Worm (Caenorhabditis elegans) whole organism, late embryonic: ENCODE results near the gene B0496.6.

Experiments used
- ama-1 ChIP-seq: fragments of 150-350 bp; optimal IDR thresholded peaks from 2 replicates; lab custom pipeline; 2014
- ceh-19 ChIP-seq: fragments of 200-800 bp; sonication (Bioruptor generic); optimal IDR thresholded peaks from 2 replicates; lab custom pipeline; 2018; ENCODE audit warnings: mild to moderate bottlenecking, missing genetic modification characterization, missing compliant biosample characterization
- fkh-10 ChIP-seq: fragments of 150-350 bp; optimal IDR thresholded peaks from 2 replicates; lab custom pipeline; 2014; ENCODE audit warnings: missing biosample characterization, missing genetic modification reagents, missing genetic modification characterization
- hlh-13 ChIP-seq: fragments of 200-800 bp; sonication (Bioruptor generic); optimal IDR thresholded peaks from 2 replicates; lab custom pipeline; 2018; ENCODE audit warnings: mild to moderate bottlenecking, missing genetic modification characterization, missing compliant biosample characterization
- pha-4 ChIP-seq: fragments of 150-350 bp; optimal IDR thresholded peaks from 2 replicates; lab custom pipeline; 2018; ENCODE audit warnings: missing biosample characterization, missing genetic modification reagents, missing genetic modification characterization
- syd-9 ChIP-seq: sonication (generic microtip); optimal IDR thresholded peaks from 2 replicates; lab custom pipeline; 2016; ENCODE audit warnings: mild to moderate bottlenecking, missing genetic modification characterization, moderate library complexity, missing compliant biosample characterization

DNA sequence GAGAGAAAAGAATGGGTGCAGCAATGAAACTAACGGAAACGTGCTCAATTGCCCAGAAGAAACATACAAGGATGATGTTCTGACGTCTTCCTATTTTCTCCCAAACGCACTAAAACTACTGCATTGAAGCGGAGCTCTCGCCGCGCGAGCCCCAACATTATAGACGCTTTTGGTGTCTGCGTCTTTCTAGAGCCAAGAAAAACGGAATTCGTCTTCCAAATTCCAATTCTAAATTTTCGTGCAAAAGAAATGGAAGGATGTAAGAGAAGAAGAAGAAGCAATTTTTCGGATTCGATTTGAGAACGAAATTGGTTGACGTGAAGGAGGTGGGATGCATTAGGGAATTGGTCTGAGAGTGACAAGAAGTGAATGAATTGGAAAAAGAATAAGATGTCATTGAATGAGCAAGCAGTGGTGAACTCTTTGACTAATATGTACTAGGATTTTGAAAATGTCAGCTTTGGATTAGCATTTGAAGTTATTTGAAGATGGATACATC lies 34.8 kb downstream of the B0496.6 start:
- TF ChIP-seq syd-9 (no peak), pha-4 (tag; lab: Kevin White, UChicago) (no peak), ceh-19 (GFP tag; lab: Kevin White, UChicago) (no peak), ama-1 (no peak), hlh-13 (GFP tag; lab: Kevin White, UChicago) (no peak), fkh-10 (GFP tag; lab: Kevin White, UChicago) (no peak)
